Worm (Caenorhabditis elegans) whole organism, early embryonic: ENCODE measurements around the gene egl-46.

ENCODE experiments used
- B0310.2 ChIP-seq: sonication (generic microtip); optimal IDR thresholded peaks from 2 replicates; lab custom pipeline; 2016; ENCODE audit warnings: mild to moderate bottlenecking, missing genetic modification characterization, missing compliant biosample characterization
- F13C5.2 ChIP-seq: sonication (generic microtip); optimal IDR thresholded peaks from 2 replicates; lab custom pipeline; 2017; ENCODE audit warnings: mild to moderate bottlenecking, missing genetic modification characterization, inconsistent platforms, missing compliant biosample characterization
- aly-1 ChIP-seq: sonication (generic microtip); optimal IDR thresholded peaks from 2 replicates; lab custom pipeline; 2016; ENCODE audit warnings: missing genetic modification characterization, missing compliant biosample characterization
- ama-1 ChIP-seq: fragments of 150-350 bp; optimal IDR thresholded peaks from 2 replicates; lab custom pipeline; 2014
- ceh-13 ChIP-seq: fragments of 200-800 bp; sonication (Bioruptor generic); optimal IDR thresholded peaks from 2 replicates; lab custom pipeline; 2018; ENCODE audit warnings: mild to moderate bottlenecking, missing genetic modification characterization, missing compliant biosample characterization
- ceh-36 ChIP-seq: sonication (generic microtip); optimal IDR thresholded peaks from 2 replicates; lab custom pipeline; 2016; ENCODE audit warnings: missing genetic modification characterization, inconsistent platforms, missing compliant biosample characterization
- ets-7 ChIP-seq: sonication (generic microtip); optimal IDR thresholded peaks from 2 replicates; lab custom pipeline; 2016; ENCODE audit warnings: missing genotype, missing genetic modification characterization, missing compliant biosample characterization
- flt-1 ChIP-seq: fragments of 200-800 bp; sonication (Bioruptor generic); IDR thresholded peaks from 2 replicates; pipeline ENCODE4 v1.3.6; 2022; ENCODE audit warnings: missing genetic modification characterization, missing compliant biosample characterization
- hmbx-1 ChIP-seq: sonication (generic microtip); optimal IDR thresholded peaks from 2 replicates; lab custom pipeline; 2016; ENCODE audit warnings: mild to moderate bottlenecking, missing genetic modification characterization, missing compliant biosample characterization
- hmg-4 ChIP-seq: fragments of 200-800 bp; sonication (Bioruptor generic); optimal IDR thresholded peaks from 2 replicates; lab custom pipeline; 2018; ENCODE audit warnings: mild to moderate bottlenecking, missing genetic modification characterization, missing compliant biosample characterization
- hnd-1 ChIP-seq: sonication (generic microtip); optimal IDR thresholded peaks from 2 replicates; lab custom pipeline; 2016; ENCODE audit warnings: missing genetic modification characterization, missing compliant biosample characterization
- pes-1 ChIP-seq: fragments of 200-800 bp; sonication (Bioruptor generic); IDR thresholded peaks from 2 replicates; pipeline ENCODE4 v1.3.6; 2022; ENCODE audit warnings: missing genetic modification reagents, missing genetic modification characterization, missing compliant biosample characterization
- scrt-1 ChIP-seq: fragments of 200-800 bp; sonication (Bioruptor generic); IDR thresholded peaks from 2 replicates; pipeline ENCODE4 v1.3.6; 2022; ENCODE audit warnings: missing genetic modification characterization, missing compliant biosample characterization
- sea-1 ChIP-seq: fragments of 200-800 bp; sonication (Bioruptor generic); conservative IDR thresholded peaks from 2 replicates; pipeline ENCODE4 v1.3.6; 2022; ENCODE audit warnings: missing genetic modification characterization, missing compliant biosample characterization
- tbx-11 ChIP-seq: fragments of 200-800 bp; sonication (Bioruptor generic); IDR thresholded peaks from 2 replicates; pipeline ENCODE4 v1.3.6; 2022; ENCODE audit warnings: missing genetic modification characterization, missing compliant biosample characterization
- tbx-37 ChIP-seq: fragments of 200-800 bp; sonication (Bioruptor generic); conservative IDR thresholded peaks from 2 replicates; pipeline ENCODE4 v1.3.6; 2022; ENCODE audit warnings: missing genetic modification reagents, missing genetic modification characterization, missing compliant biosample characterization
- tra-4 ChIP-seq: sonication (generic microtip); optimal IDR thresholded peaks from 2 replicates; lab custom pipeline; 2017; ENCODE audit warnings: missing genetic modification characterization, missing compliant biosample characterization

Gene egl-46

ce11 chrV:6706771-6707170 is 25.4 kb upstream of the egl-46 start, which contains the start of gene W02F12.4:
Gene W02F12.4, minus strand, starts transcription at chrV:6706934.
- TF ChIP-seq ama-1 (lab: Kevin White, UChicago): no peak
- TF ChIP-seq ceh-13 (GFP tag; lab: Kevin White, UChicago): no peak
- TF ChIP-seq B0310.2 (tag; lab: Kevin White, UChicago): no peak
- TF ChIP-seq hnd-1 (tag; lab: Kevin White, UChicago): no peak
- no peak for TF ChIP-seq F13C5.2 (tag; lab: Kevin White, UChicago)
- TF ChIP-seq hmg-4: no peak
- no peak for TF ChIP-seq hmbx-1 (tag; lab: Kevin White, UChicago)
- TF ChIP-seq flt-1 (GFP tag; lab: Robert Waterston, UW): no peak
- TF ChIP-seq tbx-11 (GFP tag; lab: Robert Waterston, UW): no peak
- TF ChIP-seq tra-4 (tag; lab: Kevin White, UChicago): no peak
- no peak for TF ChIP-seq aly-1 (tag; lab: Kevin White, UChicago)
- TF ChIP-seq tbx-37 (GFP tag; lab: Robert Waterston, UW): no peak
- no peak for TF ChIP-seq ceh-36 (tag; lab: Kevin White, UChicago)
- TF ChIP-seq scrt-1 (GFP tag; lab: Robert Waterston, UW): no peak
- no peak for TF ChIP-seq pes-1
- no peak for TF ChIP-seq sea-1 (GFP tag; lab: Robert Waterston, UW)
- no peak for TF ChIP-seq ets-7 (tag; lab: Kevin White, UChicago)

DNA sequence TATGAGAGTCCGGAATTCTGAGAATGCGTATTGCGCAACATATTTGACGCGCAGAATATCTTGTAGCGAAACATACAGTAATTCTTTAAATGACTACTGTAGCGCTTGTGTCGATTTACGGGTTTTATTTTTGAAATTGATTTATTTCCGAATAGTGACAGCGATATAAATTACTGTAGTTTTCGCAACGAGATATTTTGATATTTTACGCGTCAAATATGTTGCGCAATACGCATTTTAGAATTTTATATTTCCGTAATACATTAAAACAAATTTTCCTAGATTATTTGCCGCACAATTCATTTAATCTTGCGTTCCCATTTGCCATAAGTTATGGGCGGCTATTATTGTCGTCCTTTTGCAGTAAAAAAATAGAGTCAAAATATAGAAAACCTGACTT is 24.0 kb upstream of the egl-46 start:
- TF ChIP-seq aly-1 (tag; lab: Kevin White, UChicago) (no peak), ets-7 (tag; lab: Kevin White, UChicago) (no peak), ceh-36 (tag; lab: Kevin White, UChicago) (no peak), pes-1 (no peak), hmbx-1 (tag; lab: Kevin White, UChicago) (no peak), B0310.2 (tag; lab: Kevin White, UChicago) (no peak), sea-1 (GFP tag; lab: Robert Waterston, UW) (no peak), F13C5.2 (tag; lab: Kevin White, UChicago) (no peak), hmg-4 (no peak)

ce11 chrV:6704482-6704881 is 23.1 kb upstream of the egl-46 start:
- TF ChIP-seq hnd-1 (tag; lab: Kevin White, UChicago) (no peak), tbx-11 (GFP tag; lab: Robert Waterston, UW) (no peak), tra-4 (tag; lab: Kevin White, UChicago) (no peak), pes-1 (no peak)

DNA sequence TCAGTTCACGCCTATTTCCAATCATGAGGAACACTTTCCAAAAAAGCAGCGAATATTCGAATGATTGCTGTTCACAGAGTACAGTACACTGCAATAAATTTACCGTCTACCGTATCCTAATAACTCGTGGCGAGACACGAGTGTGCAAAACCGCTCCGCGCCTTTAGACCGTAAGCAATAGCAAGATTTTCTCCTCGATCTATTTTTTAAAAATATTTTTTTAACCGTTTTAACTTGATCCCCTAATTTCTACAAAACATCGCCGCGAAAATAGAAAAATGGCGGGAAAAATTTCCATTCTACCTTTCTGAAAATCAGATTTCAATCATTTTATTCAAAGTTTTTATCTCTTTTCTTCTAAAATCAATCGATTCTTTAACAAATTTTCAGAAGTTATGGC is 21.3 kb upstream of the egl-46 start, which contains the start of gene era-1:
Gene era-1 (plus strand): TSS at position 366 of the 400 bp plus-strand sequence.
- TF ChIP-seq scrt-1 (GFP tag; lab: Robert Waterston, UW) (no peak), aly-1 (tag; lab: Kevin White, UChicago) (no peak), ama-1 (lab: Kevin White, UChicago) (no peak), ceh-13 (GFP tag; lab: Kevin White, UChicago) (no peak), ets-7 (tag; lab: Kevin White, UChicago) (no peak), pes-1 (no peak), tra-4 (tag; lab: Kevin White, UChicago) (no peak), tbx-37 (GFP tag; lab: Robert Waterston, UW) (no peak), tbx-11 (GFP tag; lab: Robert Waterston, UW) (no peak), hmbx-1 (tag; lab: Kevin White, UChicago) (no peak), hnd-1 (tag; lab: Kevin White, UChicago) (no peak), hmg-4 (no peak), sea-1 (GFP tag; lab: Robert Waterston, UW) (no peak), B0310.2 (tag; lab: Kevin White, UChicago) (no peak), F13C5.2 (tag; lab: Kevin White, UChicago) (no peak), ceh-36 (tag; lab: Kevin White, UChicago) (no peak), flt-1 (GFP tag; lab: Robert Waterston, UW) (no peak)

- TF ChIP-seq hmbx-1 (tag; lab: Kevin White, UChicago) (no peak), sea-1 (GFP tag; lab: Robert Waterston, UW) (no peak), tra-4 (tag; lab: Kevin White, UChicago) (no peak), ets-7 (tag; lab: Kevin White, UChicago) (no peak), aly-1 (tag; lab: Kevin White, UChicago) (no peak), hmg-4 (no peak), ama-1 (lab: Kevin White, UChicago) (no peak), hnd-1 (tag; lab: Kevin White, UChicago) (no peak), ceh-36 (tag; lab: Kevin White, UChicago) (no peak), flt-1 (GFP tag; lab: Robert Waterston, UW) (no peak), scrt-1 (GFP tag; lab: Robert Waterston, UW) (no peak), F13C5.2 (tag; lab: Kevin White, UChicago) (no peak), pes-1 (no peak), ceh-13 (GFP tag; lab: Kevin White, UChicago) (no peak), tbx-11 (GFP tag; lab: Robert Waterston, UW) (no peak), B0310.2 (tag; lab: Kevin White, UChicago) (no peak), tbx-37 (GFP tag; lab: Robert Waterston, UW) (no peak)
These were observed 18.5 kb upstream of the egl-46 start for ce11 chrV:6699833-6700232.

DNA sequence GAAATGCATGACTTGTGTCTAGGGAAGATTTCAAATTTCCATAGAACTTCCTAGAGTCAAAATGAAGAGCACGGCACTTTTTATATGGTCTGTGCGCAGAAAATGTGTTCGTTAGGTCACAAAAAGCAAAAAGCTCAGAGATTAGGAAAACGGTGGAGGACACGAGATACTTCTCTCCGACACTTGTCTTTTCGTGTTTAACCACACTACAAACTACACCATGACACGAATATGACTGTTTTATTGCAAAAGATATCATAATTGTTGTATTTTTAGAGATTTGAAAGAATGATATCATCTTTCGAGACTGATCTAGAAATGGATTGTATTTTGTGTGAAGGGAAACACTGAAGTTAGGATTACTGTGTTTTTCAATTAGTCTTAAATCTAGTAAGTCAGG is 17.6 kb upstream of the egl-46 start:
- TF ChIP-seq hmbx-1 (tag; lab: Kevin White, UChicago) (no peak), tbx-11 (GFP tag; lab: Robert Waterston, UW) (no peak), flt-1 (GFP tag; lab: Robert Waterston, UW) (no peak), ceh-13 (GFP tag; lab: Kevin White, UChicago) (no peak), ets-7 (tag; lab: Kevin White, UChicago) (no peak), scrt-1 (GFP tag; lab: Robert Waterston, UW) (no peak), B0310.2 (tag; lab: Kevin White, UChicago) (no peak), pes-1 (no peak), hnd-1 (tag; lab: Kevin White, UChicago) (no peak), tra-4 (tag; lab: Kevin White, UChicago) (no peak), aly-1 (tag; lab: Kevin White, UChicago) (no peak), F13C5.2 (tag; lab: Kevin White, UChicago) (no peak), sea-1 (GFP tag; lab: Robert Waterston, UW) (no peak), tbx-37 (GFP tag; lab: Robert Waterston, UW) (no peak)
